Fruit fly (Drosophila melanogaster): Measurements from ENCODE around the gene CG31156.

Gene CG31156

DNA sequence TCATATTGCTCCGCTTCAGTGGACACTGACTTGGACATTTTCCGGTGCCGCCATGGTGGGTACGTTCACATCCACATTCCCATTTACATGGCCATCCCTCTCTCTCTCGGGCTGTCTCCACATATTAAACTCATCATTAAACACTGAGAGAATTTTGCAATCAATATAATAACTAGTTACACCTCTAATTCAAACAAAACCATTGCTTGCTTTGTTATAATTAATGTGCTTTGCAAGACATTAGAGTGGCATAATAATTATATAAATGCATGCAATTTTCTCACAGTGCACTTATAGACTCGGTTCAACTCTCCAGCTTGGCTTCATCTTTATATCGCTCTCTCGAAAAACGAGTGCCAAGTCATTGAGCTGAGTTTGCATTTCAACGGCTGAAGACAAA lies 11.3 kb upstream of the CG31156 start (continued):
- no peak for TF ChIP-seq MESR4 (GFP tag; optimal IDR thresholded peaks at IDR 0.05)
- no peak for TF ChIP-seq cato (GFP tag; optimal IDR thresholded peaks at IDR 0.05; ENCODE audit: borderline replicate concordance)
- 0 out of 2 replicates have a peak, but pooled peaks have one; percentile 18 for TF ChIP-seq NFAT (GFP tag; IDR thresholded peaks at IDR 0.05)
- peak; percentile 46; the same call in 2 of the 4 replicates for TF ChIP-seq Gug (GFP tag; IDR thresholded peaks at IDR 0.05)
- TF ChIP-seq Antp (GFP tag; optimal IDR thresholded peaks at IDR 0.05), result peak; percentile 64
- TF ChIP-seq eve (GFP tag; optimal IDR thresholded peaks at IDR 0.05), result no peak
- no peak for TF ChIP-seq CG8944 (GFP tag; optimal IDR thresholded peaks at IDR 0.05)
- TF ChIP-seq Bdp1 (GFP tag; optimal IDR thresholded peaks at IDR 0.05), result no peak
- no peak for TF ChIP-seq D (optimal IDR thresholded peaks at IDR 0.05)
- TF ChIP-seq D (GFP tag; optimal IDR thresholded peaks at IDR 0.05), result peak; percentile 49
- TF ChIP-seq Nf-YA (GFP tag; IDR thresholded peaks at IDR 0.05), result peak; percentile 63
- no peak for TF ChIP-seq CG15073 (GFP tag; optimal IDR thresholded peaks at IDR 0.05)
- TF ChIP-seq so (GFP tag; IDR thresholded peaks at IDR 0.05), result peak; percentile 77; the same call in 2 of the 3 replicates
- peak; percentile 51 for TF ChIP-seq onecut (GFP tag; IDR thresholded peaks at IDR 0.05)
- TF ChIP-seq CG15479 (GFP tag; optimal IDR thresholded peaks at IDR 0.05), result no peak
- TF ChIP-seq CG30020 (tag; optimal IDR thresholded peaks at IDR 0.05), result no peak
- TF ChIP-seq lilli (GFP tag; optimal IDR thresholded peaks at IDR 0.05), result peak; percentile 53
- TF ChIP-seq ato (GFP tag; IDR thresholded peaks at IDR 0.05; ENCODE audit: partially characterized antibody), result no peak
- TF ChIP-seq CG8478 (optimal IDR thresholded peaks at IDR 0.05), result no peak
- peak; percentile 62 for TF ChIP-seq CG5245 (GFP tag; optimal IDR thresholded peaks at IDR 0.05)
- TF ChIP-seq CG9437 (GFP tag; optimal IDR thresholded peaks at IDR 0.05), result peak; percentile 28
- no peak for TF ChIP-seq lov (optimal IDR thresholded peaks at IDR 0.05)
- 0 out of 3 replicates have a peak, but pooled peaks have one; percentile 74 for TF ChIP-seq lov (GFP tag; IDR thresholded peaks at IDR 0.05)
- no peak for TF ChIP-seq CG7786 (GFP tag; optimal IDR thresholded peaks at IDR 0.05)
- TF ChIP-seq corto (GFP tag; optimal IDR thresholded peaks at IDR 0.05), result peak; percentile 13
- TF ChIP-seq mam (GFP tag; optimal IDR thresholded peaks at IDR 0.05), result peak; percentile 56
- TF ChIP-seq CG2116 (GFP tag; optimal IDR thresholded peaks at IDR 0.05), result no peak
- TF ChIP-seq Rfx (GFP tag; IDR thresholded peaks at IDR 0.05), result peak; percentile 63
- no peak for TF ChIP-seq crol (GFP tag; IDR thresholded peaks at IDR 0.05)
- TF ChIP-seq CG14050 (GFP tag; IDR thresholded peaks at IDR 0.05), result peak; percentile 29; the same call in 1 of the 3 replicates
- peak; percentile 6 for TF ChIP-seq tx (GFP tag; optimal IDR thresholded peaks at IDR 0.05)
- peak; percentile 44; the same call in 1 of the 2 replicates for TF ChIP-seq sob (GFP tag; IDR thresholded peaks at IDR 0.05)
- TF ChIP-seq CG12071 (GFP tag; optimal IDR thresholded peaks at IDR 0.05), result peak; percentile 62
- TF ChIP-seq CG17829 (tag; optimal IDR thresholded peaks at IDR 0.05), result peak; percentile 68
- TF ChIP-seq Mad (GFP tag; optimal IDR thresholded peaks at IDR 0.05), result peak; percentile 28
- peak; percentile 48 for TF ChIP-seq jing (GFP tag; optimal IDR thresholded peaks at IDR 0.05)
- TF ChIP-seq zen (tag; optimal IDR thresholded peaks at IDR 0.05), result peak; percentile 46
- no peak for TF ChIP-seq CG16813 (GFP tag; IDR thresholded peaks at IDR 0.05; ENCODE audit: partially characterized antibody)
- no peak; the same call in 1 of the 2 replicates for TF ChIP-seq chm (GFP tag; IDR thresholded peaks at IDR 0.05)
- no peak for TF ChIP-seq D19B (GFP tag; optimal IDR thresholded peaks at IDR 0.05)
- TF ChIP-seq Ssrp (tag; optimal IDR thresholded peaks at IDR 0.05), result peak; percentile 52
- peak; percentile 56 for TF ChIP-seq CG17385 (GFP tag; optimal IDR thresholded peaks at IDR 0.05)
- peak; percentile 49; the same call in 1 of the 2 replicates for TF ChIP-seq wor (GFP tag; IDR thresholded peaks at IDR 0.05)
- TF ChIP-seq CG4820 (GFP tag; optimal IDR thresholded peaks at IDR 0.05), result peak; percentile 48
- TF ChIP-seq jumu (GFP tag; optimal IDR thresholded peaks at IDR 0.05), result peak; percentile 59
- no peak for TF ChIP-seq CG4360 (GFP tag; IDR thresholded peaks at IDR 0.05)
- no peak for TF ChIP-seq Adf1 (GFP tag; IDR thresholded peaks at IDR 0.05)
- peak; percentile 60; the same call in 1 of the 2 replicates for TF ChIP-seq Atf6 (GFP tag; IDR thresholded peaks at IDR 0.05)
- TF ChIP-seq sim (GFP tag; IDR thresholded peaks at IDR 0.05), result peak; percentile 30; the same call in 1 of the 2 replicates
- TF ChIP-seq nau (GFP tag; optimal IDR thresholded peaks at IDR 0.05), result no peak
- TF ChIP-seq CG12155 (GFP tag; optimal IDR thresholded peaks at IDR 0.05), result peak; percentile 43
- TF ChIP-seq CG3065 (GFP tag; optimal IDR thresholded peaks at IDR 0.05), result no peak
- TF ChIP-seq CG8924 (tag; optimal IDR thresholded peaks at IDR 0.05), result peak; percentile 71
